Fruit fly (Drosophila melanogaster) whole organism, prepupa: ENCODE results near the gene Abl.

ENCODE experiments used
- Blimp-1 ChIP-seq: fragments of 200-800 bp; sonication (Bioruptor generic); optimal IDR thresholded peaks from 3 replicates; lab custom pipeline; 2017; ENCODE audit warnings: missing biosample characterization, missing genetic modification characterization, mild to moderate bottlenecking, moderate library complexity, missing genetic modification reagents
- CG10669 ChIP-seq: fragments of 200-800 bp; sonication (Bioruptor generic); optimal IDR thresholded peaks from 3 replicates; lab custom pipeline; 2018; ENCODE audit warnings: missing biosample characterization, mild to moderate bottlenecking, missing genetic modification characterization, moderate library complexity
- CG11294 ChIP-seq: fragments of 200-800 bp; sonication (Bioruptor generic); IDR thresholded peaks from 2 replicates; pipeline ENCODE4 v1.3.6; 2022; ENCODE audit warnings: missing biosample characterization, missing genetic modification characterization
- CG11902 ChIP-seq: fragments of 200-800 bp; sonication (Bioruptor generic); optimal IDR thresholded peaks from 3 replicates; lab custom pipeline; 2016; ENCODE audit warnings: missing biosample characterization, missing genetic modification characterization
- CG15336 ChIP-seq: fragments of 200-800 bp; sonication (Bioruptor generic); IDR thresholded peaks from 2 replicates; pipeline ENCODE4 v1.3.6; 2022; ENCODE audit warnings: missing biosample characterization, missing genetic modification characterization
- CG1621 ChIP-seq: fragments of 200-800 bp; sonication (Bioruptor generic); optimal IDR thresholded peaks from 3 replicates; lab custom pipeline; 2018; ENCODE audit warnings: missing biosample characterization, mild to moderate bottlenecking, missing genetic modification characterization
- CG16779 ChIP-seq: fragments of 200-800 bp; sonication (Bioruptor generic); optimal IDR thresholded peaks from 3 replicates; lab custom pipeline; 2017; ENCODE audit warnings: missing biosample characterization, mild to moderate bottlenecking, missing genetic modification characterization
- CG3032 ChIP-seq: fragments of 200-800 bp; optimal IDR thresholded peaks from 2 replicates; lab custom pipeline; 2019; ENCODE audit warnings: missing biosample characterization, mild to moderate bottlenecking, missing genetic modification characterization, moderate library complexity
- CG31627 ChIP-seq: fragments of 200-800 bp; sonication (Bioruptor generic); optimal IDR thresholded peaks from 3 replicates; lab custom pipeline; 2016; ENCODE audit warnings: missing biosample characterization, missing genetic modification characterization
- CG34406 ChIP-seq: fragments of 200-800 bp; sonication (Bioruptor generic); optimal IDR thresholded peaks from 3 replicates; lab custom pipeline; 2016; ENCODE audit warnings: missing biosample characterization, missing genetic modification characterization
- CG4318 ChIP-seq: fragments of 200-800 bp; sonication (Bioruptor generic); optimal IDR thresholded peaks from 3 replicates; lab custom pipeline; 2017; ENCODE audit warnings: missing biosample characterization, mild to moderate bottlenecking, missing genetic modification characterization
- CG6163 ChIP-seq: fragments of 200-800 bp; sonication (Bioruptor generic); IDR thresholded peaks from 3 replicates; pipeline ENCODE4 v1.3.6; 2022; ENCODE audit warnings: missing biosample characterization, missing genetic modification characterization
- CG6276 ChIP-seq: fragments of 200-800 bp; sonication (Bioruptor generic); optimal IDR thresholded peaks from 2 replicates; lab custom pipeline; 2017; ENCODE audit warnings: missing biosample characterization, mild to moderate bottlenecking, missing genetic modification characterization
- CG6792 ChIP-seq: fragments of 200-800 bp; sonication (Bioruptor generic); optimal IDR thresholded peaks from 3 replicates; lab custom pipeline; 2016; ENCODE audit warnings: missing biosample characterization, missing genetic modification characterization
- CG6854 ChIP-seq: fragments of 200-800 bp; sonication (Bioruptor generic); optimal IDR thresholded peaks from 2 replicates; lab custom pipeline; 2017; ENCODE audit warnings: missing biosample characterization, mild to moderate bottlenecking, missing genetic modification characterization
- CG7368 ChIP-seq: fragments of 200-800 bp; sonication (Bioruptor generic); optimal IDR thresholded peaks from 3 replicates; lab custom pipeline; 2016; ENCODE audit warnings: missing biosample characterization, missing genetic modification characterization
- CG8119 ChIP-seq: fragments of 200-800 bp; sonication (Bioruptor generic); IDR thresholded peaks from 3 replicates; pipeline ENCODE4 v1.3.6; 2022; ENCODE audit warnings: missing biosample characterization, missing genetic modification characterization
- CG8319 ChIP-seq: fragments of 200-800 bp; sonication (Bioruptor generic); optimal IDR thresholded peaks from 3 replicates; lab custom pipeline; 2016; ENCODE audit warnings: missing biosample characterization, missing genetic modification characterization
- CG8632 ChIP-seq: fragments of 200-800 bp; sonication (Bioruptor generic); optimal IDR thresholded peaks from 3 replicates; lab custom pipeline; 2016; ENCODE audit warnings: missing biosample characterization, missing genetic modification characterization
- Eip75B ChIP-seq: fragments of 200-800 bp; sonication (Bioruptor generic); optimal IDR thresholded peaks from 3 replicates; lab custom pipeline; 2016; ENCODE audit warnings: missing biosample characterization, missing genetic modification characterization
- Eip78C ChIP-seq: fragments of 200-800 bp; sonication (Bioruptor generic); peaks from one replicate; lab custom pipeline; 2016; ENCODE audit warnings: missing biosample characterization, missing genetic modification characterization
- Ets21C ChIP-seq: fragments of 200-800 bp; sonication (Bioruptor generic); optimal IDR thresholded peaks from 3 replicates; lab custom pipeline; 2016; ENCODE audit warnings: missing biosample characterization, missing genetic modification characterization
- Ets96B ChIP-seq: fragments of 200-800 bp; optimal IDR thresholded peaks from 2 replicates; lab custom pipeline; 2019; ENCODE audit warnings: missing biosample characterization, mild to moderate bottlenecking, missing genetic modification characterization, moderate library complexity
- Gug ChIP-seq: fragments of 200-800 bp; sonication (Bioruptor generic); IDR thresholded peaks from 2 replicates; pipeline ENCODE4 v1.3.6; 2022; ENCODE audit warnings: missing biosample characterization, missing genetic modification characterization
- Hr38 ChIP-seq: sonication (Bioruptor generic); optimal IDR thresholded peaks from 2 replicates; lab custom pipeline; 2016; ENCODE audit warnings: missing biosample characterization, missing genetic modification characterization
- Hr39 ChIP-seq: fragments of 200-800 bp; sonication (Bioruptor generic); optimal IDR thresholded peaks from 2 replicates; lab custom pipeline; 2016; ENCODE audit warnings: missing biosample characterization, missing genetic modification characterization
- Lpt ChIP-seq: fragments of 200-800 bp; sonication (Bioruptor generic); optimal IDR thresholded peaks from 3 replicates; lab custom pipeline; 2016; ENCODE audit warnings: missing biosample characterization, missing genetic modification characterization
- Met ChIP-seq: fragments of 200-800 bp; sonication (Bioruptor generic); optimal IDR thresholded peaks from 3 replicates; lab custom pipeline; 2016; ENCODE audit warnings: missing biosample characterization, missing genetic modification characterization
- OdsH ChIP-seq: fragments of 200-800 bp; sonication (Bioruptor generic); optimal IDR thresholded peaks from 3 replicates; lab custom pipeline; 2016; ENCODE audit warnings: missing biosample characterization, missing genetic modification characterization
- Sox14 ChIP-seq: fragments of 200-800 bp; sonication (Bioruptor generic); optimal IDR thresholded peaks from 3 replicates; lab custom pipeline; 2016; ENCODE audit warnings: missing biosample characterization, missing genetic modification characterization
- achi ChIP-seq: fragments of 200-800 bp; sonication (Bioruptor generic); optimal IDR thresholded peaks from 3 replicates; lab custom pipeline; 2016; ENCODE audit warnings: missing biosample characterization, missing genetic modification characterization
- acj6 ChIP-seq: fragments of 200-800 bp; sonication (Bioruptor generic); optimal IDR thresholded peaks from 3 replicates; lab custom pipeline; 2016; ENCODE audit warnings: missing biosample characterization, missing genetic modification characterization
- cyc ChIP-seq: fragments of 200-800 bp; sonication (Bioruptor generic); optimal IDR thresholded peaks from 3 replicates; lab custom pipeline; 2016; ENCODE audit warnings: missing biosample characterization, missing genetic modification characterization
- dac ChIP-seq: fragments of 200-800 bp; sonication (Bioruptor generic); optimal IDR thresholded peaks from 2 replicates; lab custom pipeline; 2017; ENCODE audit warnings: missing biosample characterization, mild to moderate bottlenecking, missing genetic modification characterization
- dsx ChIP-seq: fragments of 200-800 bp; optimal IDR thresholded peaks from 3 replicates; lab custom pipeline; 2019; ENCODE audit warnings: missing biosample characterization, mild to moderate bottlenecking, missing genetic modification characterization, moderate library complexity; ENCODE audit not compliant: poor library complexity, severe bottlenecking
- esn ChIP-seq: fragments of 200-800 bp; sonication (Bioruptor generic); optimal IDR thresholded peaks from 2 replicates; lab custom pipeline; 2016; ENCODE audit warnings: missing biosample characterization, mild to moderate bottlenecking, missing genetic modification characterization, moderate library complexity
- fkh ChIP-seq: fragments of 200-800 bp; sonication (Bioruptor generic); optimal IDR thresholded peaks from 3 replicates; lab custom pipeline; 2017; ENCODE audit warnings: missing biosample characterization, mild to moderate bottlenecking, missing genetic modification characterization, moderate library complexity
- net ChIP-seq: fragments of 200-800 bp; sonication (Bioruptor generic); optimal IDR thresholded peaks from 3 replicates; lab custom pipeline; 2016; ENCODE audit warnings: missing biosample characterization, missing genetic modification characterization
- ss ChIP-seq, 2 experiments: fragments of 200-800 bp; sonication (Bioruptor generic); optimal IDR thresholded peaks; 2 replicates in 1 of 2; 3 replicates in 1 of 2; lab custom pipeline; 2017 to 2018; ENCODE audit warnings: mild to moderate bottlenecking in 2 of 2, missing biosample characterization in 2 of 2, missing genetic modification characterization in 2 of 2, moderate library complexity in 1 of 2
- svp ChIP-seq: fragments of 200-800 bp; sonication (Bioruptor generic); peaks from one replicate; lab custom pipeline; 2016; ENCODE audit warnings: missing biosample characterization, missing genetic modification characterization
- topi ChIP-seq: fragments of 200-800 bp; sonication (Bioruptor generic); optimal IDR thresholded peaks from 3 replicates; lab custom pipeline; 2016; ENCODE audit warnings: missing biosample characterization, missing genetic modification characterization

Gene Abl

DNA sequence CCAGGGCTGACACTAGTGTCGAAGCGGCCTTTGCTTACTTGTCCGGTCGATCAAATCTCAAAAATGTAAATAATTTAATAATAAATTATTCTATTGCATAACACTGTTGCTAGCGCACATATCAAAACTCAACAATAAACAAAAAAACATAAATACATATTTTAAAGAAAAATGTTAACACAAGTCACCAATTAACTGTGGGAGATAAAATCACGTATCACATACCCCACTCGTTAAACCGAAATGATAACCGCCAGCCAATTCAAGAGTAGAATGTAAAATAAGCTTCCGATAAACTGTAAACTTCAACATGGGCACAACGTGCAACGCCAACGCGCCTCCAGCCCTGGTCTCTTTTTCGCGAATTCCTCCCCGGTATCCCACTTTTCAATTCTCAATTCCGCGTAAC is 44.9 kb downstream of the Abl start, which contains the start of gene Arts (continued):
- TF ChIP-seq CG6163 (GFP tag; lab: Robert Waterston, UW) (no peak), CG10669 (no peak), CG6276 (no peak), topi (GFP tag; lab: Kevin White, UChicago) (peak; percentile 18), fkh (GFP tag; lab: Kevin White, UChicago) (peak; percentile 34), CG3032 (peak; percentile 40), Hr39 (GFP tag; lab: Kevin White, UChicago) (peak; percentile 5), CG8119 (GFP tag; lab: Robert Waterston, UW) (no peak), CG6792 (GFP tag; lab: Kevin White, UChicago) (peak; percentile 17), Gug (GFP tag; lab: Robert Waterston, UW) (no peak), CG34406 (GFP tag; lab: Kevin White, UChicago) (peak; percentile 7), Blimp-1 (GFP tag; lab: Kevin White, UChicago) (no peak), CG8319 (GFP tag; lab: Kevin White, UChicago) (no peak), CG7368 (GFP tag; lab: Kevin White, UChicago) (no peak), Eip75B (no peak), ss (GFP tag; optimal IDR thresholded peaks at IDR 0.05; lab: Kevin White, UChicago) (peak in 1 of 2 experiments; percentile 49), net (GFP tag; lab: Kevin White, UChicago) (no peak), OdsH (GFP tag; lab: Kevin White, UChicago) (peak; percentile 20), Met (GFP tag; lab: Kevin White, UChicago) (peak; percentile 25), dsx (no peak), Ets96B (tag; lab: Kevin White, UChicago) (peak; percentile 13), Ets21C (GFP tag; lab: Kevin White, UChicago) (no peak), acj6 (GFP tag; lab: Kevin White, UChicago) (peak; percentile 44), CG15336 (GFP tag; lab: Robert Waterston, UW) (no peak), Lpt (no peak), CG31627 (GFP tag; lab: Kevin White, UChicago) (peak; percentile 26), achi (GFP tag; lab: Kevin White, UChicago) (peak; percentile 38)
- TF ChIP-seq, all 60 proteins: peak for 26

DNA sequence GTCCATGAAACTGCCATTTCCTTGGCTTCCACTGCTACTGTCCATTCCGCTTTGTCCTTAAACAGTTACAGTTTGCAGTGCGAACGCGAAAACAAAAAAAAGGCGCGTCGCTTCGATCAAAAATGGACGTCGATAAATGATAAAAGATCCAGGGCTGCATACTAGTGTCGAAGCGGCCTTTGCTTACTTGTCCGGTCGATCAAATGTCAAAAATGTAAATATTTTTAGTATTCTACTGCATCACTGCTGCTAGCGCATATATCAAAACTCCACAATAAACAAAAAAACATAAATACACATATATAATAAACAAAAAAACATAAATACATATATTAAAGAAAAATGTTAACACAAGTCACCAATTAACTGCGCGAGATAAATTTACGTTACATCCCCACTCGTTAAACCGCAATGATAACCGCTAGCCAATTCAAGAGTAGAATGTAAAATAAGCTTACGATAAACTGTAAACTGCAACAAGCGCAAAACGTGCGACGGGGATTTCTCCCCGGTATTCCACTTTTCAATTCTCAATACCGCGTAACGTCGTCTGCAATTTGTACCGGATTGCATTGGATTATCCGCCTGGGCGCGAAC is 52.7 kb downstream of the Abl start, which contains the start of the genes spd-2 and Apl:
Gene spd-2 (minus strand): TSS at position 93 of the 597 bp plus-strand sequence.
Gene Apl (plus strand): TSS at position 260 of the 597 bp plus-strand sequence.
- TF ChIP-seq cyc (no peak), CG1621 (peak; percentile 12), ss (GFP tag; optimal IDR thresholded peaks at IDR 0.05; lab: Kevin White, UChicago) (no peak), dsx (no peak)

DNA sequence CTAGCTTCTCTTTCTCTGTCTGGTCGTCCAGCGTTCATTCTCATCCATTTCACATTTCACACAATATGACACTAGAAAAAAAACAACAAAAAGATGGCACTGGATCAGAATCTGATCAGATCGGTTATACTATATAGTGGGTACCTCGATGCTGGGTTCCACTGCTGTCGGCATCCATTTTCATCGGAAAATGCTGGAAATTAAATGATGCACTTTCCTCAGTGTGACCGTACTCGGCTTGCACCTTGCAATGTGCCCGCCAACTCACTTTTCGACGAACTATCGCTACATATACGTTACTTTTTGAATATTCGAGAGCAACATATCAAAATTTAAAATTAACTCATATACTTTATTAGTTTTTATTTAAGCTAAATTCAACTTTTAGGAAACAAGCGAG is 56.8 kb downstream of the Abl start, which contains the start of gene tra:
Gene tra (minus strand): TSS at position 191 of the 400 bp plus-strand sequence.
- no peak for TF ChIP-seq topi (GFP tag; lab: Kevin White, UChicago)
- peak; percentile 69 for TF ChIP-seq Eip78C (GFP tag; lab: Kevin White, UChicago)

DNA sequence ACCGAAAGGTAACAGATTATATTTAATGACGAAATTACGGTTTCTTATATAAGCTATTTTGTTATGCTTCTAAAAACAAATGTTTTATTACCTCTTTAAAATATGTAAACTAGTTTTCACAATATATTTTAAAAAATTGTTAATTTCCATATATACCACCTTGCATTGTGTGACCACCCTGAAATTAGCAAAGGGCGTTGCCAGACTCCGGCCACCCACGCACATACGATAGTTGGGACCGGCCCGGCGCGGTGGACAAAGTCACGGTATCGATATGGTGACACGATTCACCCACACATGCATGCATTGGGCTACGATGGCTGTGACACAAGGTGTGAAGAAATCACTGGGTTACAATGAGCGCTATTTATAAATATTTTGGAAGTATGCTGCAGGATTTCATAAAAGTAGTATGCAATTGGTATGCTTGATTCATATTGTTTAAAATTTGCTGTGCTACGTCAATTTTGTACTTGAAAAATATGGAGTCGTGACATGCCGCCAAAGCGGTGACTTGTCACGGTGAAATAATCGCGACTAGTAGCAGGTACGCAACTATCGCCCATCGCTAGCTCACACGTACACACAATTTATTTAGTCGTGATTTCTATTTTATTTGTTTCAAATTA is 59.6 kb downstream of the Abl start:
- TF ChIP-seq CG6163 (GFP tag; lab: Robert Waterston, UW) (peak; percentile 38; the same call in 1 of the 3 replicates), Ets96B (tag; lab: Kevin White, UChicago) (peak; percentile 50), acj6 (GFP tag; lab: Kevin White, UChicago) (peak; percentile 30), CG6276 (no peak), CG15336 (GFP tag; lab: Robert Waterston, UW) (peak; percentile 43; the same call in 1 of the 2 replicates), CG6854 (GFP tag; lab: Kevin White, UChicago) (no peak), svp (GFP tag; lab: Kevin White, UChicago) (no peak), Eip75B (peak; percentile 32), CG11902 (peak; percentile 21), CG7368 (GFP tag; lab: Kevin White, UChicago) (no peak), Lpt (no peak), esn (peak; percentile 66), CG8632 (peak; percentile 20), Ets21C (GFP tag; lab: Kevin White, UChicago) (peak; percentile 54), OdsH (GFP tag; lab: Kevin White, UChicago) (peak; percentile 55), CG4318 (GFP tag; lab: Kevin White, UChicago) (no peak), CG34406 (GFP tag; lab: Kevin White, UChicago) (no peak), Hr38 (GFP tag; lab: Kevin White, UChicago) (no peak), Hr39 (GFP tag; lab: Kevin White, UChicago) (peak; percentile 49), ss (GFP tag; optimal IDR thresholded peaks at IDR 0.05; lab: Kevin White, UChicago) (no peak), net (GFP tag; lab: Kevin White, UChicago) (no peak), Gug (GFP tag; lab: Robert Waterston, UW) (no peak), topi (GFP tag; lab: Kevin White, UChicago) (peak; percentile 42), Sox14 (GFP tag; lab: Kevin White, UChicago) (peak; percentile 64), CG16779 (tag; lab: Kevin White, UChicago) (no peak), Eip78C (GFP tag; lab: Kevin White, UChicago) (peak; percentile 55), dac (no peak), CG10669 (no peak), CG11294 (no peak), Met (GFP tag; lab: Kevin White, UChicago) (no peak)
